Fruit fly (Drosophila melanogaster) whole organism, embryonic: ENCODE results near the gene stumps.

Source experiments
- ATbp ChIP-seq: fragments of 200-800 bp; sonication (Bioruptor generic); optimal IDR thresholded peaks from 2 replicates; lab custom pipeline; 2017; ENCODE audit warnings: missing biosample characterization, mild to moderate bottlenecking, missing genetic modification characterization, missing genetic modification reagents
- CG10431 ChIP-seq: fragments of 200-800 bp; sonication (Bioruptor generic); optimal IDR thresholded peaks from 3 replicates; lab custom pipeline; 2018; ENCODE audit warnings: missing biosample characterization, mild to moderate bottlenecking, missing genetic modification characterization
- CG10462 ChIP-seq: fragments of 200-800 bp; sonication (Bioruptor generic); optimal IDR thresholded peaks from 2 replicates; lab custom pipeline; 2016; ENCODE audit warnings: missing biosample characterization, missing genetic modification characterization
- CG10979 ChIP-seq: fragments of 200-800 bp; sonication (Bioruptor generic); optimal IDR thresholded peaks from 2 replicates; lab custom pipeline; 2018; ENCODE audit warnings: missing biosample characterization, mild to moderate bottlenecking, missing genetic modification characterization, moderate library complexity
- CG12155 ChIP-seq: fragments of 200-800 bp; sonication (Bioruptor generic); optimal IDR thresholded peaks from 3 replicates; lab custom pipeline; 2016; ENCODE audit warnings: missing biosample characterization, missing genetic modification characterization
- CG12219 ChIP-seq: fragments of 200-800 bp; sonication (Bioruptor generic); optimal IDR thresholded peaks from 3 replicates; lab custom pipeline; 2018; ENCODE audit warnings: missing biosample characterization, mild to moderate bottlenecking, missing genetic modification characterization
- CG14050 ChIP-seq: fragments of 200-800 bp; sonication (Bioruptor generic); IDR thresholded peaks from 3 replicates; pipeline ENCODE4 v1.3.6; 2022; ENCODE audit warnings: missing biosample characterization, missing genetic modification characterization
- CG15011 ChIP-seq: fragments of 200-800 bp; sonication (Bioruptor generic); optimal IDR thresholded peaks from 3 replicates; lab custom pipeline; 2018; ENCODE audit warnings: missing biosample characterization, mild to moderate bottlenecking, missing genetic modification characterization
- CG1529 ChIP-seq: fragments of 200-800 bp; sonication (Bioruptor generic); optimal IDR thresholded peaks from 3 replicates; lab custom pipeline; 2018; ENCODE audit warnings: missing biosample characterization, missing genetic modification characterization
- CG15514 ChIP-seq: fragments of 200-800 bp; sonication (Bioruptor generic); optimal IDR thresholded peaks from 3 replicates; lab custom pipeline; 2017; ENCODE audit warnings: missing biosample characterization, missing genetic modification characterization, mild to moderate bottlenecking, moderate library complexity, missing genetic modification reagents
- CG16863 ChIP-seq: fragments of 200-800 bp; sonication (Bioruptor generic); optimal IDR thresholded peaks from 3 replicates; lab custom pipeline; 2016; ENCODE audit warnings: missing biosample characterization, missing genetic modification characterization
- CG17612 ChIP-seq: fragments of 200-800 bp; sonication (Bioruptor generic); IDR thresholded peaks from 2 replicates; pipeline ENCODE4 v1.3.6; 2022; ENCODE audit warnings: missing biosample characterization, missing genetic modification characterization
- CG18011 ChIP-seq: fragments of 200-800 bp; sonication (Bioruptor generic); optimal IDR thresholded peaks from 2 replicates; lab custom pipeline; 2017; ENCODE audit warnings: missing biosample characterization, missing genetic modification characterization, mild to moderate bottlenecking, moderate library complexity, missing genotype
- CG31388 ChIP-seq: fragments of 200-800 bp; sonication (Bioruptor generic); optimal IDR thresholded peaks from 2 replicates; lab custom pipeline; 2016; ENCODE audit warnings: missing biosample characterization, missing genetic modification characterization
- CG5180 ChIP-seq: fragments of 200-800 bp; sonication (Bioruptor generic); optimal IDR thresholded peaks from 3 replicates; lab custom pipeline; 2017; ENCODE audit warnings: missing biosample characterization, missing genetic modification characterization, mild to moderate bottlenecking, moderate library complexity, missing genetic modification reagents
- CG6272 ChIP-seq: fragments of 200-800 bp; sonication (Bioruptor generic); IDR thresholded peaks from 2 replicates; pipeline ENCODE4 v1.3.6; 2022; ENCODE audit warnings: missing biosample characterization, missing genetic modification characterization
- CG6683 ChIP-seq: fragments of 200-800 bp; sonication (Bioruptor generic); optimal IDR thresholded peaks from 2 replicates; lab custom pipeline; 2017; ENCODE audit warnings: missing biosample characterization, mild to moderate bottlenecking, missing genetic modification characterization, missing genetic modification reagents
- CG6689 ChIP-seq: fragments of 200-800 bp; sonication (Bioruptor generic); IDR thresholded peaks from 2 replicates; pipeline ENCODE4 v1.3.6; 2022; ENCODE audit warnings: missing biosample characterization, missing genetic modification characterization
- CG8924 ChIP-seq: fragments of 200-800 bp; optimal IDR thresholded peaks from 3 replicates; lab custom pipeline; 2019; ENCODE audit warnings: missing biosample characterization, mild to moderate bottlenecking, missing genetic modification characterization, moderate library complexity
- CG9215 ChIP-seq: fragments of 200-800 bp; sonication (Bioruptor generic); IDR thresholded peaks from 2 replicates; pipeline ENCODE4 v1.3.6; 2022; ENCODE audit warnings: missing biosample characterization, missing genetic modification characterization
- CTCF ChIP-seq: fragments of 200-800 bp; sonication (Bioruptor generic); optimal IDR thresholded peaks from 2 replicates; lab custom pipeline; 2017; ENCODE audit warnings: missing biosample characterization, mild to moderate bottlenecking, missing genetic modification characterization, moderate library complexity
- CkIIα-i1 ChIP-seq: fragments of 200-800 bp; sonication (Bioruptor generic); IDR thresholded peaks from 2 replicates; pipeline ENCODE4 v1.3.6; 2022; ENCODE audit warnings: missing biosample characterization, missing genetic modification characterization
- D19B ChIP-seq: fragments of 200-800 bp; sonication (Bioruptor generic); optimal IDR thresholded peaks from 2 replicates; lab custom pipeline; 2017; ENCODE audit warnings: missing biosample characterization, mild to moderate bottlenecking, missing genetic modification characterization
- HLH54F ChIP-seq: fragments of 200-800 bp; sonication (Bioruptor generic); optimal IDR thresholded peaks from 3 replicates; lab custom pipeline; 2016; ENCODE audit warnings: missing biosample characterization, missing genetic modification characterization
- HmgD ChIP-seq: fragments of 200-800 bp; sonication (Bioruptor generic); optimal IDR thresholded peaks from 3 replicates; lab custom pipeline; 2016; ENCODE audit warnings: missing biosample characterization, missing genetic modification characterization
- MBD-R2 ChIP-seq: fragments of 200-800 bp; sonication (Bioruptor generic); IDR thresholded peaks from 2 replicates; pipeline ENCODE4 v1.3.6; 2022; ENCODE audit warnings: missing biosample characterization, missing genetic modification characterization
- NC2α ChIP-seq: fragments of 200-800 bp; sonication (Bioruptor generic); optimal IDR thresholded peaks from 2 replicates; lab custom pipeline; 2016; ENCODE audit warnings: missing biosample characterization, missing genetic modification characterization
- Nf-YC ChIP-seq: fragments of 200-800 bp; optimal IDR thresholded peaks from 3 replicates; lab custom pipeline; 2019; ENCODE audit warnings: missing biosample characterization, mild to moderate bottlenecking, missing genetic modification characterization, moderate library complexity
- PHDP ChIP-seq: fragments of 200-800 bp; sonication (Bioruptor generic); optimal IDR thresholded peaks from 3 replicates; lab custom pipeline; 2018; ENCODE audit warnings: missing biosample characterization, mild to moderate bottlenecking, missing genetic modification characterization, moderate library complexity
- Poxn ChIP-seq: fragments of 200-800 bp; sonication (Bioruptor generic); IDR thresholded peaks from 2 replicates; pipeline ENCODE4 v1.3.6; 2022; ENCODE audit warnings: missing biosample characterization, missing genetic modification characterization
- Ptx1 ChIP-seq: fragments of 200-800 bp; sonication (Bioruptor generic); IDR thresholded peaks from 2 replicates; pipeline ENCODE4 v1.3.6; 2022; ENCODE audit warnings: missing biosample characterization, missing genetic modification characterization
- Stat92E ChIP-seq, 3 experiments: fragments of >200 bp in 2 of 3; fragments of 200-800 bp in 1 of 3; sonication (Bioruptor generic) in 1 of 3; optimal IDR thresholded peaks; 2 replicates each; lab custom pipeline; 2017 to 2019; ENCODE audit warnings: missing biosample characterization in 3 of 3, missing genetic modification characterization in 3 of 3, mild to moderate bottlenecking in 1 of 3, moderate library complexity in 1 of 3
- Trl ChIP-seq, 3 experiments: fragments of >200 bp in 2 of 3; fragments of 200-800 bp in 1 of 3; sonication (Bioruptor generic) in 1 of 3; optimal IDR thresholded peaks; 2 replicates in 1 of 3; 3 replicates in 2 of 3; lab custom pipeline; 2016 to 2017; ENCODE audit warnings: missing biosample characterization in 1 of 3, missing genetic modification characterization in 1 of 3
- bigmax ChIP-seq: fragments of 200-800 bp; sonication (Bioruptor generic); optimal IDR thresholded peaks from 2 replicates; lab custom pipeline; 2018; ENCODE audit warnings: missing biosample characterization, mild to moderate bottlenecking, missing genetic modification characterization
- fd102C ChIP-seq: fragments of 200-800 bp; sonication (Bioruptor generic); optimal IDR thresholded peaks from 2 replicates; lab custom pipeline; 2018; ENCODE audit warnings: missing biosample characterization, mild to moderate bottlenecking, missing genetic modification characterization, moderate library complexity
- fd96Cb ChIP-seq: fragments of 200-800 bp; sonication (Bioruptor generic); optimal IDR thresholded peaks from 2 replicates; lab custom pipeline; 2018; ENCODE audit warnings: missing biosample characterization, mild to moderate bottlenecking, missing genetic modification characterization, moderate library complexity
- gcm2 ChIP-seq: fragments of 200-800 bp; sonication (Bioruptor generic); optimal IDR thresholded peaks from 2 replicates; lab custom pipeline; 2016; ENCODE audit warnings: missing biosample characterization, missing genetic modification characterization
- gem ChIP-seq: fragments of 200-800 bp; sonication (Bioruptor generic); optimal IDR thresholded peaks from 2 replicates; lab custom pipeline; 2019; ENCODE audit warnings: missing biosample characterization, mild to moderate bottlenecking, missing genetic modification characterization, moderate library complexity
- lov ChIP-seq, 2 experiments: fragments of 200-800 bp in 1 of 2; fragments of >200 bp in 1 of 2; sonication (Bioruptor generic) in 1 of 2; IDR thresholded peaks in 1 of 2; optimal IDR thresholded peaks in 1 of 2; 2 replicates in 1 of 2; 3 replicates in 1 of 2; pipeline versions ENCODE4 v1.3.6 to Lab custom; 2017 to 2022; ENCODE audit warnings: missing biosample characterization in 1 of 2, missing genetic modification characterization in 1 of 2
- mam ChIP-seq: fragments of 200-800 bp; sonication (Bioruptor generic); optimal IDR thresholded peaks from 3 replicates; lab custom pipeline; 2016; ENCODE audit warnings: missing biosample characterization, missing genetic modification characterization
- nau ChIP-seq: fragments of 200-800 bp; sonication (Bioruptor generic); optimal IDR thresholded peaks from 3 replicates; lab custom pipeline; 2017; ENCODE audit warnings: missing biosample characterization, mild to moderate bottlenecking, missing genetic modification characterization, missing genetic modification reagents
- pb ChIP-seq: fragments of 200-800 bp; sonication (Bioruptor generic); optimal IDR thresholded peaks from 3 replicates; lab custom pipeline; 2016; ENCODE audit warnings: missing biosample characterization, missing genetic modification characterization
- rib ChIP-seq: fragments of 200-800 bp; sonication (Bioruptor generic); IDR thresholded peaks from 2 replicates; pipeline ENCODE4 v1.3.6; 2022; ENCODE audit warnings: missing biosample characterization, missing genetic modification characterization
- ro ChIP-seq: fragments of 200-800 bp; sonication (Bioruptor generic); IDR thresholded peaks from 2 replicates; pipeline ENCODE4 v1.3.6; 2022; ENCODE audit warnings: missing biosample characterization, missing genetic modification characterization
- scrt ChIP-seq: fragments of 200-800 bp; sonication (Bioruptor generic); optimal IDR thresholded peaks from 2 replicates; lab custom pipeline; 2018; ENCODE audit warnings: missing biosample characterization, mild to moderate bottlenecking, missing genetic modification characterization, moderate library complexity
- slbo ChIP-seq: fragments of 200-800 bp; sonication (Bioruptor generic); IDR thresholded peaks from 2 replicates; pipeline ENCODE4 v1.3.6; 2022; ENCODE audit warnings: missing biosample characterization, missing genetic modification characterization
- trem ChIP-seq: fragments of 200-800 bp; optimal IDR thresholded peaks from 3 replicates; lab custom pipeline; 2019; ENCODE audit warnings: missing biosample characterization, mild to moderate bottlenecking, missing genetic modification characterization, moderate library complexity
- tup ChIP-seq: fragments of 200-800 bp; sonication (Bioruptor generic); optimal IDR thresholded peaks from 2 replicates; lab custom pipeline; 2016; ENCODE audit warnings: missing biosample characterization, mild to moderate bottlenecking, missing genetic modification characterization, moderate library complexity
- wdn ChIP-seq: fragments of 200-800 bp; sonication (Bioruptor generic); IDR thresholded peaks from 2 replicates; pipeline ENCODE4 v1.3.6; 2022; ENCODE audit warnings: missing biosample characterization, missing genetic modification characterization

The stumps gene

dm6 chr3R:14624088-14624619 lies 47.1 kb downstream of the stumps start (continued):
- TF ChIP-seq ATbp (GFP tag; lab: Kevin White, UChicago): peak; percentile 9
- no peak for TF ChIP-seq CTCF (GFP tag; lab: Kevin White, UChicago)
- TF ChIP-seq trem (tag; lab: Kevin White, UChicago): peak; percentile 26
- peak; percentile 59 for TF ChIP-seq PHDP
- peak; percentile 45 for TF ChIP-seq CG1529 (GFP tag; lab: Kevin White, UChicago)
- TF ChIP-seq fd102C (GFP tag; lab: Kevin White, UChicago): no peak
- peak; percentile 45 for TF ChIP-seq CG12219
- TF ChIP-seq CG10431: peak; percentile 45
- TF ChIP-seq tup (GFP tag; lab: Kevin White, UChicago): peak; percentile 23
- peak; percentile 38 for TF ChIP-seq CG8924 (tag; lab: Kevin White, UChicago)
- TF ChIP-seq gcm2 (GFP tag; lab: Kevin White, UChicago): no peak
- peak; percentile 4 for TF ChIP-seq CG12155 (GFP tag; lab: Kevin White, UChicago)
- TF ChIP-seq CG6689 (GFP tag; lab: Robert Waterston, UW): peak; percentile 61
- TF ChIP-seq, all 482 proteins: peak for 137

dm6 chr3R:14624671-14625070 lies 47.7 kb downstream of the stumps start:
- TF ChIP-seq CG5180 (no peak), Ptx1 (GFP tag; lab: Robert Waterston, UW) (0 out of 2 replicates have a peak, but pooled peaks have one; percentile 8), CG15011 (GFP tag; lab: Kevin White, UChicago) (no peak), Stat92E (GFP tag; optimal IDR thresholded peaks at IDR 0.05; lab: Kevin White, UChicago) (no peak), CG6683 (GFP tag; lab: Kevin White, UChicago) (no peak), CkIIα-i1 (GFP tag; lab: Robert Waterston, UW) (no peak), scrt (GFP tag; lab: Kevin White, UChicago) (no peak), Trl (optimal IDR thresholded peaks at IDR 0.05; lab: Kevin White, UChicago) (peak in 1 of 2 experiments; percentile 49), Trl (GFP tag; optimal IDR thresholded peaks at IDR 0.05; lab: Kevin White, UChicago) (no peak), wdn (GFP tag; lab: Robert Waterston, UW) (no peak), NC2α (GFP tag; lab: Kevin White, UChicago) (no peak), bigmax (GFP tag; lab: Kevin White, UChicago) (no peak), CG16863 (GFP tag; lab: Kevin White, UChicago) (no peak), CG10462 (GFP tag; lab: Kevin White, UChicago) (no peak), CG15514 (GFP tag; lab: Kevin White, UChicago) (no peak), rib (GFP tag; lab: Robert Waterston, UW) (no peak), D19B (peak; percentile 55), slbo (GFP tag; lab: Robert Waterston, UW) (no peak), pb (GFP tag; lab: Kevin White, UChicago) (no peak), CG9215 (GFP tag; lab: Robert Waterston, UW) (no peak), CG18011 (GFP tag; lab: Kevin White, UChicago) (no peak), CG31388 (GFP tag; lab: Kevin White, UChicago) (no peak), lov (optimal IDR thresholded peaks at IDR 0.05; lab: Kevin White, UChicago) (no peak), lov (GFP tag; IDR thresholded peaks at IDR 0.05; lab: Robert Waterston, UW) (no peak), MBD-R2 (GFP tag; lab: Robert Waterston, UW) (no peak), CG8924 (tag; lab: Kevin White, UChicago) (no peak), CG10979 (tag; lab: Kevin White, UChicago) (peak; percentile 4), Nf-YC (tag; lab: Kevin White, UChicago) (no peak), CG17612 (GFP tag; lab: Robert Waterston, UW) (no peak), CG6272 (GFP tag; lab: Robert Waterston, UW) (no peak), fd96Cb (tag; lab: Kevin White, UChicago) (peak; percentile 23), nau (GFP tag; lab: Kevin White, UChicago) (no peak), gem (tag; lab: Kevin White, UChicago) (peak; percentile 18), Poxn (no peak), HLH54F (GFP tag; lab: Kevin White, UChicago) (no peak), CG14050 (GFP tag; lab: Robert Waterston, UW) (no peak), HmgD (GFP tag; lab: Kevin White, UChicago) (no peak), mam (GFP tag; lab: Kevin White, UChicago) (no peak), ro (GFP tag; lab: Robert Waterston, UW) (no peak)
